Fruit fly (Drosophila melanogaster): ENCODE results near the gene betaCOP.
A peak's percentile ranks its signal among the peaks of the same experiment; 100 is the strongest.

The betaCOP gene

dm6 chrX:18370775-18371735 is 14.0 kb downstream of the betaCOP start (continued):
- TF ChIP-seq pum (GFP tag; optimal IDR thresholded peaks at IDR 0.05) (no peak), CG15514 (GFP tag; optimal IDR thresholded peaks at IDR 0.05) (peak; percentile 85), HHEX (GFP tag; optimal IDR thresholded peaks at IDR 0.05) (no peak), Lhr (GFP tag; optimal IDR thresholded peaks at IDR 0.05) (peak; percentile 91), CG11560 (tag; IDR thresholded peaks at IDR 0.05) (0 out of 3 replicates have a peak, but pooled peaks have one; percentile 10), Lim3 (GFP tag; IDR thresholded peaks at IDR 0.05) (no peak), kay (GFP tag; optimal IDR thresholded peaks at IDR 0.05) (no peak), crc (GFP tag; optimal IDR thresholded peaks at IDR 0.05) (no peak), CG14441 (GFP tag; IDR thresholded peaks at IDR 0.05) (0 out of 2 replicates have a peak, but pooled peaks have one; percentile 10), CrebB (tag; optimal IDR thresholded peaks at IDR 0.05) (peak; percentile 85), CG11247 (GFP tag; IDR thresholded peaks at IDR 0.05) (0 out of 2 replicates have a peak, but pooled peaks have one; percentile 14), CG8089 (GFP tag; optimal IDR thresholded peaks at IDR 0.05) (no peak), CG1024 (GFP tag; IDR thresholded peaks at IDR 0.05) (no peak), pnt (GFP tag; optimal IDR thresholded peaks at IDR 0.05) (no peak), gsb-n (tag; optimal IDR thresholded peaks at IDR 0.05) (no peak), CG18011 (GFP tag; optimal IDR thresholded peaks at IDR 0.05) (no peak), Sox100B (GFP tag; optimal IDR thresholded peaks at IDR 0.05) (no peak), D19B (GFP tag; optimal IDR thresholded peaks at IDR 0.05) (no peak), MTF-1 (GFP tag; optimal IDR thresholded peaks at IDR 0.05; ENCODE audit: borderline replicate concordance) (no peak), sqz (GFP tag; optimal IDR thresholded peaks at IDR 0.05) (peak; percentile 97), CG11696 (GFP tag; IDR thresholded peaks at IDR 0.05) (no peak), CG6272 (GFP tag; IDR thresholded peaks at IDR 0.05) (peak; percentile 64), ERR (GFP tag; optimal IDR thresholded peaks at IDR 0.05) (no peak), disco-r (GFP tag; optimal IDR thresholded peaks at IDR 0.05) (no peak), tap (tag; optimal IDR thresholded peaks at IDR 0.05) (no peak), abd-A (tag; optimal IDR thresholded peaks at IDR 0.05) (no peak), sens (GFP tag) (peak; percentile 80), CG8388 (GFP tag; optimal IDR thresholded peaks at IDR 0.05) (no peak), CG2120 (GFP tag; optimal IDR thresholded peaks at IDR 0.05) (peak; percentile 50), Oli (tag; optimal IDR thresholded peaks at IDR 0.05) (no peak), CG8290 (GFP tag; optimal IDR thresholded peaks at IDR 0.05) (peak; percentile 49), CG8290 (tag; optimal IDR thresholded peaks at IDR 0.05) (peak in 1 of 2 experiments; percentile 87), gcm (GFP tag; optimal IDR thresholded peaks at IDR 0.05) (no peak), eyg (GFP tag; optimal IDR thresholded peaks at IDR 0.05) (no peak), wek (GFP tag; optimal IDR thresholded peaks at IDR 0.05) (no peak), CG30431 (GFP tag; optimal IDR thresholded peaks at IDR 0.05) (no peak), CG13287 (GFP tag; IDR thresholded peaks at IDR 0.05; ENCODE audit: partially characterized antibody) (peak; percentile 99), Eip74EF (GFP tag; optimal IDR thresholded peaks at IDR 0.05) (no peak), dati (GFP tag; IDR thresholded peaks at IDR 0.05) (no peak), NfI (GFP tag; optimal IDR thresholded peaks at IDR 0.05) (peak; percentile 22), org-1 (GFP tag; optimal IDR thresholded peaks at IDR 0.05) (no peak), slp2 (GFP tag; optimal IDR thresholded peaks at IDR 0.05) (no peak), esg (GFP tag; conservative IDR thresholded peaks at IDR 0.05) (no peak), zf30C (GFP tag; optimal IDR thresholded peaks at IDR 0.05) (peak; percentile 79), CG4854 (GFP tag; optimal IDR thresholded peaks at IDR 0.05) (no peak), CG2199 (GFP tag; IDR thresholded peaks at IDR 0.05) (no peak), danr (GFP tag; IDR thresholded peaks at IDR 0.05) (no peak), ara (GFP tag; IDR thresholded peaks at IDR 0.05) (no peak), bowl (GFP tag; IDR thresholded peaks at IDR 0.05) (no peak)
